Worm (Caenorhabditis elegans) whole organism, L4/young adult: Measurements from ENCODE around the gene hpl-1.

Experiments used
- W03F9.2 ChIP-seq: fragments of 150-350 bp; optimal IDR thresholded peaks from 2 replicates; lab custom pipeline; 2014; ENCODE audit warnings: missing biosample characterization, missing genetic modification characterization
- dao-5 ChIP-seq: sonication (generic microtip); optimal IDR thresholded peaks from 2 replicates; lab custom pipeline; 2016; ENCODE audit warnings: missing genotype, missing genetic modification characterization, moderate library complexity, missing compliant biosample characterization
- him-1 ChIP-seq: sonication (generic microtip); optimal IDR thresholded peaks from 2 replicates; lab custom pipeline; 2016; ENCODE audit warnings: missing genotype, missing genetic modification reagents, missing genetic modification characterization, missing compliant biosample characterization

Gene hpl-1

DNA sequence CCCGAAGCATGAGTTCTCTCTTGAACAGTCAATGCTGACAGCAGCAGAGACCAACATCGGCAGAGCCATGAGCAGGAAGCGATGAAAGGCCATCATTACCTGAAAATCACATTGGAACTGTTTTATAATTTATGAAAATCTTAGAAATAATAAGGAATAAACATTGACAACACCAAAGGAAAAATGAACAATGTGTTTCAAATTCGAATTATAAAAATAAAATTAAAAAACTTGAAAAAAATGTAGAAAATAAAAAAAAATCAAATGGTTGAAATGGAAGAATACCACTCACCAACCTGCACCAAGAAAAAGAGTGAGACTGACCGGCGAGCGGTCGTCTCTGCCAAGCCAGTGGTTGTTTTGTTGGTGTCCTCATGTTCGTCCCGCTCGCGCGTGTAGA is 45.3 kb downstream of the hpl-1 start, which contains the start of gene R04D3.3:
Gene R04D3.3 (minus strand): TSS at position 101 of the 400 bp plus-strand sequence.
- TF ChIP-seq dao-5 (tag; lab: Kevin White, UChicago): no peak
- TF ChIP-seq W03F9.2 (tag; lab: Kevin White, UChicago): no peak
- no peak for TF ChIP-seq him-1 (tag; lab: Kevin White, UChicago)

DNA sequence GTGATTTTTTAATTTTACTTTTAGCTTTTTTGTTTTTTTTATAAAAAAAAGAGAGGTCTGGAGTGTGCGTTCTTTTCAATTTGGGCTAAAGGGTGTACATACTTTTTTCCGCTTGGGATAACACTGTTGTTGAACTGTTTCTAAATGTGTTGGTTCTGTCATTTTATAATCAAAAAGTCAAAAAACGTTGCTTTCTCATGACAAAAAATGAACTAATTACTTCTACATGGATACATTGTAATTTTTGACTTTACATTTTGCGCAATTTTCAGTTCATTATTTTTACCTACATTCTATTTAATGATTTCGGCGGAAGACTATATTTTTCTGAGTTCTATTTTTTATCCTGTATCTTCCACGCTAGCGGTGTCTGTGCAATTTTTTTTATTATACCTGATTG is 46.3 kb downstream of the hpl-1 start, which contains the start of gene srd-38:
Gene srd-38 (plus strand): TSS at position 301 of the 400 bp plus-strand sequence.
- no peak for TF ChIP-seq him-1 (tag; lab: Kevin White, UChicago)
- no peak for TF ChIP-seq dao-5 (tag; lab: Kevin White, UChicago)
- no peak for TF ChIP-seq W03F9.2 (tag; lab: Kevin White, UChicago)

DNA sequence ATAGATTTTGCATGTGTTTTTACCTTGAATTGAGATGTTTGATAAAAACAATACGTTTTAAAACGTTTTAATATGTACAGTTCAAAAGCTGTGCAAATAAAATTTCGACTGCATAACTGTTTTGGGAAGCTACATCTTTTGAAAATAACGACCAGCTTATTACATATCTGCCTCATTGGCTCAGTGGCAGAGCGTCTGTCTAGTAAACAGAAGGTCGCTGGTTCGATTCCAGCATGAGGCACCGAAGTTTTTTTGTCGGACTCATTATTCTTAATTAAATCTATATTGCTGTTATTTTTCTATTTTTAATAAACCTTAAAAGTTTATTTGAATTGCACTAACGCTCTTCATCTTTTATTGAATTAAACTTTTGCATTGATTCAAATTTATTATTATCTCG is 47.8 kb downstream of the hpl-1 start:
- no peak for TF ChIP-seq him-1 (tag; lab: Kevin White, UChicago)
- TF ChIP-seq dao-5 (tag; lab: Kevin White, UChicago): no peak
- no peak for TF ChIP-seq W03F9.2 (tag; lab: Kevin White, UChicago)

DNA sequence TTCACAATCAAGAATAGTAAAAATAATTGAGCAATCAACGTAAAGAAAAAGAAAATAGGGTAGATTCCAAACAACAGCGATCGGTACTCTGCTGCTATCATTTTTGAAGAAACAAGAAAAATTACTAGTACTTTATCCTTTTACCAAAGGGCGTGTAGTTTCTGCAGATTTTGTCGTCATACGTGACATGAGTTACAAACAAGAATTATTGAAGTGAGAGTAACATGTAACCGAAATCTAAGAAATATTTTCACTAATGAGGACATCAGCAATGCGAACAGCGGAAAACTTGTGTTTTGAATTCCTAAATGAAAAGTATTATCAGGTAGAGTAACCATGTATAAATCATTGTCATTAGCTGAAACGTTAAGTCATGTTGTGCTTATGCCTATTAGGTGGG is 49.5 kb downstream of the hpl-1 start, which contains the start of gene srd-36:
Gene srd-36 (minus strand): TSS at position 101 of the 400 bp plus-strand sequence.
- no peak for TF ChIP-seq dao-5 (tag; lab: Kevin White, UChicago)
- no peak for TF ChIP-seq him-1 (tag; lab: Kevin White, UChicago)
- TF ChIP-seq W03F9.2 (tag; lab: Kevin White, UChicago): no peak
